Fruit fly (Drosophila melanogaster) whole organism, embryonic: ENCODE measurements around the gene Psf2.

Source experiments
- CG10431 ChIP-seq: fragments of 200-800 bp; sonication (Bioruptor generic); optimal IDR thresholded peaks from 3 replicates; lab custom pipeline; 2018; ENCODE audit warnings: missing biosample characterization, mild to moderate bottlenecking, missing genetic modification characterization
- CG11456 ChIP-seq: fragments of 200-800 bp; sonication (Bioruptor generic); IDR thresholded peaks from 3 replicates; pipeline ENCODE4 v1.3.6; 2022; ENCODE audit warnings: missing biosample characterization, missing genetic modification characterization
- CG15479 ChIP-seq: fragments of 200-800 bp; sonication (Bioruptor generic); optimal IDR thresholded peaks from 3 replicates; lab custom pipeline; 2019; ENCODE audit warnings: missing biosample characterization, mild to moderate bottlenecking, missing genetic modification characterization, moderate library complexity
- CG15601 ChIP-seq: fragments of 200-800 bp; sonication (Bioruptor generic); optimal IDR thresholded peaks from 3 replicates; lab custom pipeline; 2019; ENCODE audit warnings: missing biosample characterization, mild to moderate bottlenecking, missing genetic modification characterization, moderate library complexity
- CG1603 ChIP-seq: fragments of 200-800 bp; sonication (Bioruptor generic); optimal IDR thresholded peaks from 2 replicates; lab custom pipeline; 2019; ENCODE audit warnings: missing biosample characterization, mild to moderate bottlenecking, missing genetic modification characterization, moderate library complexity
- CG17359 ChIP-seq: fragments of 200-800 bp; sonication (Bioruptor generic); optimal IDR thresholded peaks from 3 replicates; lab custom pipeline; 2018; ENCODE audit warnings: missing biosample characterization, mild to moderate bottlenecking, missing genetic modification characterization, moderate library complexity
- CG18476 ChIP-seq: fragments of 200-800 bp; sonication (Bioruptor generic); optimal IDR thresholded peaks from 2 replicates; lab custom pipeline; 2016; ENCODE audit warnings: missing biosample characterization, mild to moderate bottlenecking, missing genetic modification characterization
- CG18764 ChIP-seq: fragments of 200-800 bp; sonication (Bioruptor generic); optimal IDR thresholded peaks from 3 replicates; lab custom pipeline; 2016; ENCODE audit warnings: missing biosample characterization, missing genetic modification characterization
- CG31365 ChIP-seq: fragments of 200-800 bp; sonication (Bioruptor generic); optimal IDR thresholded peaks from 2 replicates; lab custom pipeline; 2018; ENCODE audit warnings: missing biosample characterization, mild to moderate bottlenecking, missing genetic modification characterization
- CG32532 ChIP-seq: fragments of 200-800 bp; sonication (Bioruptor generic); IDR thresholded peaks from 2 replicates; pipeline ENCODE4 v1.3.6; 2022; ENCODE audit warnings: missing biosample characterization, missing genetic modification characterization
- CG32767 ChIP-seq: fragments of 200-800 bp; sonication (Bioruptor generic); IDR thresholded peaks from 2 replicates; pipeline ENCODE4 v1.3.6; 2022; ENCODE audit warnings: missing biosample characterization, missing genetic modification characterization
- CG7556 ChIP-seq: fragments of 200-800 bp; sonication (Bioruptor generic); optimal IDR thresholded peaks from 2 replicates; lab custom pipeline; 2017; ENCODE audit warnings: missing biosample characterization, mild to moderate bottlenecking, missing genetic modification characterization
- CG8290 ChIP-seq, 3 experiments: fragments of 200-800 bp; sonication (Bioruptor generic); optimal IDR thresholded peaks; 2 replicates each; lab custom pipeline; 2016 to 2019; ENCODE audit warnings: missing biosample characterization in 3 of 3, missing genetic modification characterization in 3 of 3, mild to moderate bottlenecking in 2 of 3, moderate library complexity in 1 of 3
- CG9932 ChIP-seq: fragments of 200-800 bp; sonication (Bioruptor generic); IDR thresholded peaks from 2 replicates; pipeline ENCODE4 v1.3.6; 2022; ENCODE audit warnings: missing biosample characterization, missing genetic modification characterization
- Doc3 ChIP-seq: fragments of 200-800 bp; sonication (Bioruptor generic); IDR thresholded peaks from 3 replicates; pipeline ENCODE4 v1.3.6; 2022; ENCODE audit warnings: missing biosample characterization, missing genetic modification characterization; ENCODE audit not compliant: partially characterized antibody
- Fer1 ChIP-seq: fragments of 200-800 bp; sonication (Bioruptor generic); optimal IDR thresholded peaks from 2 replicates; lab custom pipeline; 2017; ENCODE audit warnings: missing biosample characterization, mild to moderate bottlenecking, missing genetic modification characterization
- Med ChIP-seq: fragments of 200-800 bp; sonication (Bioruptor generic); peaks from one replicate; lab custom pipeline; 2016; ENCODE audit warnings: missing biosample characterization, missing genetic modification characterization, mild to moderate bottlenecking, inconsistent platforms, moderate library complexity
- PHDP ChIP-seq: fragments of 200-800 bp; sonication (Bioruptor generic); optimal IDR thresholded peaks from 3 replicates; lab custom pipeline; 2018; ENCODE audit warnings: missing biosample characterization, mild to moderate bottlenecking, missing genetic modification characterization, moderate library complexity
- Side ChIP-seq: fragments of 200-800 bp; sonication (Bioruptor generic); optimal IDR thresholded peaks from 2 replicates; lab custom pipeline; 2016; ENCODE audit warnings: missing biosample characterization, missing genetic modification characterization
- Sox102F ChIP-seq: fragments of 200-800 bp; sonication (Bioruptor generic); optimal IDR thresholded peaks from 2 replicates; lab custom pipeline; 2018; ENCODE audit warnings: missing biosample characterization, mild to moderate bottlenecking, missing genetic modification characterization, moderate library complexity
- Vsx1 ChIP-seq: fragments of 200-800 bp; sonication (Bioruptor generic); optimal IDR thresholded peaks from 2 replicates; lab custom pipeline; 2017; ENCODE audit warnings: missing biosample characterization, mild to moderate bottlenecking, missing genetic modification characterization, missing genetic modification reagents
- bab2 ChIP-seq: fragments of 200-800 bp; sonication (Bioruptor generic); optimal IDR thresholded peaks from 2 replicates; lab custom pipeline; 2016; ENCODE audit warnings: missing biosample characterization, missing genetic modification characterization
- chif ChIP-seq, 2 experiments: fragments of 200-800 bp; sonication (Bioruptor generic); optimal IDR thresholded peaks; 3 replicates each; lab custom pipeline; 2016; ENCODE audit warnings: missing biosample characterization in 2 of 2, missing genetic modification characterization in 2 of 2
- chn ChIP-seq: fragments of 200-800 bp; sonication (Bioruptor generic); optimal IDR thresholded peaks from 2 replicates; lab custom pipeline; 2016; ENCODE audit warnings: missing biosample characterization, missing genetic modification characterization
- dysf ChIP-seq: fragments of 200-800 bp; sonication (Bioruptor generic); IDR thresholded peaks from 3 replicates; pipeline ENCODE4 v1.3.6; 2022; ENCODE audit warnings: missing biosample characterization, missing genetic modification characterization
- exex ChIP-seq: fragments of 200-800 bp; sonication (Bioruptor generic); optimal IDR thresholded peaks from 4 replicates; lab custom pipeline; 2018; ENCODE audit warnings: missing biosample characterization, mild to moderate bottlenecking, missing genetic modification characterization, moderate library complexity
- gcm ChIP-seq: fragments of 200-800 bp; sonication (Bioruptor generic); optimal IDR thresholded peaks from 2 replicates; lab custom pipeline; 2019; ENCODE audit warnings: missing biosample characterization, mild to moderate bottlenecking, missing genetic modification characterization, moderate library complexity
- gem ChIP-seq: fragments of 200-800 bp; sonication (Bioruptor generic); optimal IDR thresholded peaks from 2 replicates; lab custom pipeline; 2019; ENCODE audit warnings: missing biosample characterization, mild to moderate bottlenecking, missing genetic modification characterization, moderate library complexity
- grn ChIP-seq: fragments of 200-800 bp; sonication (Bioruptor generic); optimal IDR thresholded peaks from 3 replicates; lab custom pipeline; 2017; ENCODE audit warnings: missing biosample characterization, missing genetic modification characterization
- gsb-n ChIP-seq: fragments of 200-800 bp; sonication (Bioruptor generic); optimal IDR thresholded peaks from 3 replicates; lab custom pipeline; 2018; ENCODE audit warnings: missing biosample characterization, mild to moderate bottlenecking, missing genetic modification characterization
- lab ChIP-seq: fragments of 200-800 bp; sonication (Bioruptor generic); optimal IDR thresholded peaks from 3 replicates; lab custom pipeline; 2017; ENCODE audit warnings: missing biosample characterization, missing genetic modification characterization, mild to moderate bottlenecking, moderate library complexity, missing genetic modification reagents
- mirr ChIP-seq: fragments of 200-800 bp; sonication (Bioruptor generic); optimal IDR thresholded peaks from 3 replicates; lab custom pipeline; 2018; ENCODE audit warnings: missing biosample characterization, mild to moderate bottlenecking, missing genetic modification characterization
- nom ChIP-seq: fragments of 200-800 bp; sonication (Bioruptor generic); optimal IDR thresholded peaks from 2 replicates; lab custom pipeline; 2017; ENCODE audit warnings: missing biosample characterization, missing genetic modification characterization, mild to moderate bottlenecking, moderate library complexity, missing genetic modification reagents
- ranshi ChIP-seq: fragments of 200-800 bp; sonication (Bioruptor generic); IDR thresholded peaks from 2 replicates; pipeline ENCODE4 v1.3.6; 2022; ENCODE audit warnings: missing biosample characterization, missing genetic modification characterization
- scrt ChIP-seq: fragments of 200-800 bp; sonication (Bioruptor generic); optimal IDR thresholded peaks from 2 replicates; lab custom pipeline; 2018; ENCODE audit warnings: missing biosample characterization, mild to moderate bottlenecking, missing genetic modification characterization, moderate library complexity
- sd ChIP-seq: fragments of 200-800 bp; sonication (Bioruptor generic); optimal IDR thresholded peaks from 3 replicates; lab custom pipeline; 2018; ENCODE audit warnings: missing biosample characterization, mild to moderate bottlenecking, missing genetic modification characterization, moderate library complexity
- sens ChIP-seq: fragments of 200-800 bp; sonication (Bioruptor generic); peaks from one replicate; lab custom pipeline; 2016; ENCODE audit warnings: missing biosample characterization, missing genetic modification characterization
- sens-2 ChIP-seq: fragments of 200-800 bp; sonication (Bioruptor generic); IDR thresholded peaks from 2 replicates; pipeline ENCODE4 v1.3.6; 2022; ENCODE audit warnings: missing biosample characterization, missing genetic modification characterization
- shn ChIP-seq: fragments of 200-800 bp; sonication (Bioruptor generic); optimal IDR thresholded peaks from 3 replicates; lab custom pipeline; 2016; ENCODE audit warnings: missing biosample characterization, missing genetic modification characterization
- tna ChIP-seq: fragments of 200-800 bp; sonication (Bioruptor generic); IDR thresholded peaks from 2 replicates; pipeline ENCODE4 v1.3.6; 2022; ENCODE audit warnings: missing biosample characterization, missing genetic modification characterization; ENCODE audit not compliant: partially characterized antibody
- twi ChIP-seq: fragments of 200-800 bp; optimal IDR thresholded peaks from 2 replicates; lab custom pipeline; 2019; ENCODE audit warnings: missing biosample characterization, mild to moderate bottlenecking, missing genetic modification characterization, moderate library complexity
- zfh1 ChIP-seq: fragments of 200-800 bp; sonication (Bioruptor generic); IDR thresholded peaks from 3 replicates; pipeline ENCODE4 v1.3.6; 2022; ENCODE audit warnings: missing biosample characterization, missing genetic modification characterization

The Psf2 gene

DNA sequence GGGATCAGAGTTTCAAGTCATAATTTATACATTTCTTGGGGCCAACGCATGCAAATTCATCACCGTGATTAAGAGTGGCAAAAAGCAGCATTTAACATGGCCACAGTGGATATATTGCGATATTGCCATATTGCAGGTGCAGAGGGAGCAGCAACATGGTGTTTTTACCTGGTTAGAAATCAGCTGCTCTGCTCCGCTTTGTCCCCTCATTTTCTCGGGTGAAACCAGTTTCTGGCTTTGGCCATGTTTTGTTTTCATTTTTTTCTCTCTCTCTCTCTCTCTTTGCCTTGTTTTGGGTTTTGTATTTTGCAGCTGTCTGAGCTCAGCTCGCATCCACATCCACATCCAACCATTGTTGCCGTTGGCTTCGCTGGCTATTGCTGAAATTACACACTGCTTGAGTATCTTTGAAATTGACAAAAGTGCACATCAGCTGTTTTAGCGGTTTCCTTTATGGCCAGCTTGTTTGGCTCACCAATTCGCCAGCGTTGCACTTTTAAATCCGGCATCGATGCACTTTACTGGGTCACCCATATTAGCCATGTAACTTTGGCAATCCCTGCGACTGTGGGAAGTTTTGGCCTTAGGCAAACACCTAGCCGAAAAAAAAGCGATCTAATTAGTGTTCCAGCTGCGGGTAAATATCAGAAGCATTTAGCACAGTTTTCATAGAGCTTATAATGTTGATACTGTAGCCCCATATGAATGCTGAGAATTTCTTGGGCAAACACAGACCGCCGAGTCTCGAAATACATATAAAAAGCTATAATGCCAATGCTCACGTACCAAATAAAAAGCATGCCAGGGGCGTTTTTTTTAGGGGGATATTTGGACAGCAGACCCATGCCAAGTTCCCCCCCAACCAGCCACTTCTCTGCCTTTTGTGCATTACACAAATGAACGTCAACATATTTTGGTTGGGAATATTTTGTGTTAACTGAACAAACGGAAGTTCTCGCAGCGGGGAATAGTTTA lies 11.8 kb downstream of the Psf2 start (continued):
- TF ChIP-seq CG11456 (GFP tag; lab: Robert Waterston, UW) (no peak), bab2 (no peak), gsb-n (no peak), sens (peak; percentile 38), CG32532 (GFP tag; lab: Robert Waterston, UW) (0 out of 2 replicates have a peak, but pooled peaks have one; percentile 26)

DNA sequence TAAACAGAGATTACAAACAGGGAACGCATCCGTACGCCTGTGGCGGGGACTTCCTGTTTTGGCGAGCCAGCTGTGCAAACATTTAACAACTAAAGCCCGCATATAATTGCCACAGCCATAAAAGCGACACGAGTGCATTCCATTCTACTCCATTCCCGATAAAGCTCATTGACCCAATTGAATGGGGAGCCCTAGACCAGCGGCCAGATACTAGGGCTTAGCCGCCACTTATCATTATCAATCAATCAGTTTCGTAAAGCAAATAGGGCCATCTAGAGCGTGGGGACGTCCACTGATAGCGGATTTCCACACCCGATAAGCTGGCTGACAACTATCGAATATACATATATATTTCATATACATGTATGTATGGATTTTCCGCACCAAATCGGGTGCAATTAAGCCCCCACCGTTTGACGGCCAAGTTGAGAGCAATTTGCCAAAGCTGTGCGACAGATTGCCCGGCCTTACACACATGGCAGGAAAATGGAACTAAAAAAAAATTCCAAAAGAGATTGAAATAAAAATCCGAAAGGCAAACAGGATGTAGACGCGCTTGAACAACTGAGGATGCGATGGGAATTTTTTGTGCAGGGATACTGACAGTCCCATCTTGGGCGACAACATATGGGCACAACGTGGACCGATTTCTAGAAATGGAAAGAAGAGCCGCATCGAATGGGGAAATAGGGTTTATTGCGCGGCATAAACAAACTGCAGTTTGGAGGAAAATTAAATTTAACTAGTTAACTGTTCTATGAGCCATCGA lies 14.2 kb downstream of the Psf2 start:
- TF ChIP-seq lab (peak; percentile 22), CG10431 (no peak), Med (GFP tag; lab: Kevin White, UChicago) (peak; percentile 56), CG7556 (GFP tag; lab: Kevin White, UChicago) (no peak), Vsx1 (GFP tag; lab: Kevin White, UChicago) (peak; percentile 4), gcm (peak; percentile 48), CG1603 (no peak), CG15601 (tag; lab: Kevin White, UChicago) (peak; percentile 28), exex (peak; percentile 44), grn (GFP tag; lab: Kevin White, UChicago) (peak; percentile 95), sens (peak; percentile 54), Sox102F (GFP tag; lab: Kevin White, UChicago) (no peak), PHDP (tag; lab: Kevin White, UChicago) (no peak), sd (tag; lab: Kevin White, UChicago) (peak; percentile 57), twi (tag; lab: Kevin White, UChicago) (peak; percentile 96), sens-2 (peak; percentile 56; the same call in 1 of the 2 replicates)
- TF ChIP-seq, all 482 proteins: peak for 11

DNA sequence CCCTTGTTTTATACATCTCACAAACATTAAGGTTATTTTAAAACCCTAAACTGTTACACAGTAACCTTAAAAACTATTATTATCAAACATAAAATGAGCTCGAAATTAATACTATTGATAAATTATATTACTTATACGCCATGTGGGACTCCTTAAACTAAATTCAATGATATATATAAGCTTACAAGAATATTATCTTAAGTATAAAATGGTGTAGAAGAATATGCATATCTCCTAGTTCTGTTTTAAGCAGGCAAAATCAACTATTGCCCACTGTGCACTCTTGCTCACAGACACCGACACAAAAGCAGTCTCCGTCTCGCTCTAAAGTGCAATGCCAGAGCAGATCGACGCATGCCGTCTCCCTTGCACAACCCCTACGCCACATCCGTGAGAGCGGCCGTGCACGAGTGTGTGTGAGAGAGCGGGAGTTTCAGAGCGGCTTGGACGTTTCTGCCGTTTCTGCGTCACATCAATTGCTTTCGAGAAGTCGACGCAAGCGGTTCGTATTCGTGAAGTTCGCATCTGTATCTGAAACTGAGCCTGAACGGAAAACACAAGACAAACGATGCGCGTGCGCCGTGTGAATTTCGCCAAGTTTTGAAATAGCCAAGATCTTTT lies 15.5 kb downstream of the Psf2 start:
- TF ChIP-seq CG18764 = peak; percentile 33
- peak; percentile 53 for TF ChIP-seq Sox102F (GFP tag; lab: Kevin White, UChicago)
- peak; percentile 64 for TF ChIP-seq sens
- TF ChIP-seq chn = no peak
- peak; percentile 42; the same call in 1 of the 2 replicates for TF ChIP-seq CG32767
- TF ChIP-seq lab = peak; percentile 52
- TF ChIP-seq CG17359 (tag; lab: Kevin White, UChicago) = peak; percentile 46
- TF ChIP-seq tna (GFP tag; lab: Robert Waterston, UW) = 0 out of 2 replicates have a peak, but pooled peaks have one; percentile 17
- peak; percentile 18; the same call in 1 of the 3 replicates for TF ChIP-seq zfh1 (GFP tag; lab: Robert Waterston, UW)
- peak; percentile 19 for TF ChIP-seq CG31365
- TF ChIP-seq nom (GFP tag; lab: Kevin White, UChicago) = peak; percentile 59
- peak; percentile 44; the same call in 1 of the 3 replicates for TF ChIP-seq dysf (GFP tag; lab: Robert Waterston, UW)
- peak in 1 of 2 experiments; percentile 20 for TF ChIP-seq chif (GFP tag; optimal IDR thresholded peaks at IDR 0.05; lab: Kevin White, UChicago)
- TF ChIP-seq shn (GFP tag; lab: Kevin White, UChicago) = peak; percentile 9
- peak; percentile 88 for TF ChIP-seq gem (tag; lab: Kevin White, UChicago)
- TF ChIP-seq Side (GFP tag; lab: Kevin White, UChicago) = no peak
- TF ChIP-seq Doc3 (GFP tag; lab: Robert Waterston, UW) = peak; percentile 19; the same call in 1 of the 3 replicates
- TF ChIP-seq mirr (GFP tag; lab: Kevin White, UChicago) = peak; percentile 5
- peak; percentile 100 for TF ChIP-seq CG15479 (GFP tag; lab: Kevin White, UChicago)
- no peak for TF ChIP-seq ranshi (GFP tag; lab: Robert Waterston, UW)
- peak; percentile 13 for TF ChIP-seq Fer1 (GFP tag; lab: Kevin White, UChicago)
- TF ChIP-seq CG8290 (GFP tag; optimal IDR thresholded peaks at IDR 0.05; lab: Kevin White, UChicago) = peak; percentile 28
- peak; percentile 11 to 57 for TF ChIP-seq CG8290 (tag; optimal IDR thresholded peaks at IDR 0.05; lab: Kevin White, UChicago)
- TF ChIP-seq CG18476 (GFP tag; lab: Kevin White, UChicago) = peak; percentile 31
- TF ChIP-seq scrt (GFP tag; lab: Kevin White, UChicago) = no peak
- no peak for TF ChIP-seq CG9932
